Fruit fly (Drosophila melanogaster) whole organism, embryonic: ENCODE measurements around the gene Lgr3.

Source experiments
- Adf1 ChIP-seq: fragments of 200-800 bp; sonication (Bioruptor generic); IDR thresholded peaks from 2 replicates; pipeline ENCODE4 v1.3.6; 2022; ENCODE audit warnings: missing biosample characterization, missing genetic modification characterization
- BEAF-32 ChIP-seq: fragments of 200-800 bp; sonication (Bioruptor generic); optimal IDR thresholded peaks from 3 replicates; lab custom pipeline; 2017; ENCODE audit warnings: missing biosample characterization, missing genetic modification characterization, mild to moderate bottlenecking, moderate library complexity, missing genetic modification reagents
- CG13123 ChIP-seq: fragments of 200-800 bp; sonication (Bioruptor generic); optimal IDR thresholded peaks from 2 replicates; lab custom pipeline; 2016; ENCODE audit warnings: missing biosample characterization, missing genetic modification characterization
- CG15073 ChIP-seq: fragments of 200-800 bp; sonication (Bioruptor generic); optimal IDR thresholded peaks from 2 replicates; lab custom pipeline; 2016; ENCODE audit warnings: missing biosample characterization, missing genetic modification characterization
- CG15601 ChIP-seq: fragments of 200-800 bp; sonication (Bioruptor generic); optimal IDR thresholded peaks from 3 replicates; lab custom pipeline; 2019; ENCODE audit warnings: missing biosample characterization, mild to moderate bottlenecking, missing genetic modification characterization, moderate library complexity
- CG1603 ChIP-seq: fragments of 200-800 bp; sonication (Bioruptor generic); optimal IDR thresholded peaks from 2 replicates; lab custom pipeline; 2019; ENCODE audit warnings: missing biosample characterization, mild to moderate bottlenecking, missing genetic modification characterization, moderate library complexity
- CG1647 ChIP-seq: fragments of 200-800 bp; sonication (Bioruptor generic); optimal IDR thresholded peaks from 3 replicates; lab custom pipeline; 2016; ENCODE audit warnings: missing biosample characterization, missing genetic modification characterization
- CG16779 ChIP-seq: fragments of 200-800 bp; sonication (Bioruptor generic); IDR thresholded peaks from 2 replicates; pipeline ENCODE4 v1.3.6; 2022; ENCODE audit warnings: missing biosample characterization, missing genetic modification characterization
- CG17186 ChIP-seq: fragments of 200-800 bp; sonication (Bioruptor generic); optimal IDR thresholded peaks from 3 replicates; lab custom pipeline; 2017; ENCODE audit warnings: missing biosample characterization, missing genetic modification reagents, missing genetic modification characterization
- CG18011 ChIP-seq: fragments of 200-800 bp; sonication (Bioruptor generic); optimal IDR thresholded peaks from 2 replicates; lab custom pipeline; 2017; ENCODE audit warnings: missing biosample characterization, missing genetic modification characterization, mild to moderate bottlenecking, moderate library complexity, missing genotype
- CG2202 ChIP-seq: fragments of 200-800 bp; sonication (Bioruptor generic); optimal IDR thresholded peaks from 2 replicates; lab custom pipeline; 2018; ENCODE audit warnings: missing biosample characterization, mild to moderate bottlenecking, missing genetic modification characterization
- CG2678 ChIP-seq: fragments of 200-800 bp; sonication (Bioruptor generic); optimal IDR thresholded peaks from 3 replicates; lab custom pipeline; 2019; ENCODE audit warnings: missing biosample characterization, mild to moderate bottlenecking, missing genetic modification characterization, moderate library complexity
- CG30020 ChIP-seq: fragments of 200-800 bp; optimal IDR thresholded peaks from 2 replicates; lab custom pipeline; 2019; ENCODE audit warnings: missing biosample characterization, mild to moderate bottlenecking, missing genetic modification characterization, moderate library complexity
- CG4707 ChIP-seq: fragments of 200-800 bp; sonication (Bioruptor generic); optimal IDR thresholded peaks from 2 replicates; lab custom pipeline; 2018; ENCODE audit warnings: missing biosample characterization, mild to moderate bottlenecking, missing genetic modification characterization, moderate library complexity
- CG6689 ChIP-seq: fragments of 200-800 bp; sonication (Bioruptor generic); IDR thresholded peaks from 2 replicates; pipeline ENCODE4 v1.3.6; 2022; ENCODE audit warnings: missing biosample characterization, missing genetic modification characterization
- CG8281 ChIP-seq: fragments of 200-800 bp; sonication (Bioruptor generic); optimal IDR thresholded peaks from 2 replicates; lab custom pipeline; 2018; ENCODE audit warnings: missing biosample characterization, mild to moderate bottlenecking, missing genetic modification characterization, moderate library complexity
- CG8765 ChIP-seq: fragments of 200-800 bp; sonication (Bioruptor generic); IDR thresholded peaks from 2 replicates; pipeline ENCODE4 v1.3.6; 2022; ENCODE audit warnings: missing biosample characterization, missing genetic modification characterization
- CHES-1-like ChIP-seq: fragments of 200-800 bp; sonication (Bioruptor generic); optimal IDR thresholded peaks from 2 replicates; lab custom pipeline; 2016; ENCODE audit warnings: missing biosample characterization, missing genetic modification characterization
- Chrac-16 ChIP-seq: fragments of 200-800 bp; sonication (Bioruptor generic); optimal IDR thresholded peaks from 3 replicates; lab custom pipeline; 2016; ENCODE audit warnings: missing biosample characterization, missing genetic modification characterization
- D19B ChIP-seq: fragments of 200-800 bp; sonication (Bioruptor generic); optimal IDR thresholded peaks from 2 replicates; lab custom pipeline; 2017; ENCODE audit warnings: missing biosample characterization, mild to moderate bottlenecking, missing genetic modification characterization
- Dref ChIP-seq: fragments of 200-800 bp; sonication (Bioruptor generic); IDR thresholded peaks from 2 replicates; pipeline ENCODE4 v1.3.6; 2022; ENCODE audit warnings: missing biosample characterization, missing genetic modification characterization
- Eip74EF ChIP-seq, 2 experiments: fragments of 200-800 bp in 1 of 2; fragments of >200 bp in 1 of 2; sonication (Bioruptor generic) in 1 of 2; optimal IDR thresholded peaks; 2 replicates each; lab custom pipeline; 2017 to 2019; ENCODE audit warnings: missing biosample characterization in 2 of 2, missing genetic modification characterization in 2 of 2, mild to moderate bottlenecking in 1 of 2, moderate library complexity in 1 of 2
- Ets65A ChIP-seq: fragments of 200-800 bp; sonication (Bioruptor generic); peaks from one replicate; lab custom pipeline; 2016; ENCODE audit warnings: missing biosample characterization, missing genetic modification characterization
- HLH54F ChIP-seq: fragments of 200-800 bp; sonication (Bioruptor generic); optimal IDR thresholded peaks from 3 replicates; lab custom pipeline; 2016; ENCODE audit warnings: missing biosample characterization, missing genetic modification characterization
- HmgD ChIP-seq: fragments of 200-800 bp; sonication (Bioruptor generic); optimal IDR thresholded peaks from 3 replicates; lab custom pipeline; 2016; ENCODE audit warnings: missing biosample characterization, missing genetic modification characterization
- Hsf ChIP-seq: fragments of 200-800 bp; sonication (Bioruptor generic); optimal IDR thresholded peaks from 3 replicates; lab custom pipeline; 2016; ENCODE audit warnings: missing biosample characterization, missing genetic modification characterization
- Lhr ChIP-seq: fragments of 200-800 bp; sonication (Bioruptor generic); optimal IDR thresholded peaks from 3 replicates; lab custom pipeline; 2017; ENCODE audit warnings: mild to moderate bottlenecking, missing biosample characterization, missing genetic modification reagents, missing genetic modification characterization
- NC2α ChIP-seq: fragments of 200-800 bp; sonication (Bioruptor generic); optimal IDR thresholded peaks from 2 replicates; lab custom pipeline; 2016; ENCODE audit warnings: missing biosample characterization, missing genetic modification characterization
- NFAT ChIP-seq: fragments of 200-800 bp; sonication (Bioruptor generic); IDR thresholded peaks from 2 replicates; pipeline ENCODE4 v1.3.6; 2022; ENCODE audit warnings: missing biosample characterization, missing genetic modification characterization
- ac ChIP-seq: fragments of 200-800 bp; sonication (Bioruptor generic); optimal IDR thresholded peaks from 3 replicates; lab custom pipeline; 2017; ENCODE audit warnings: missing biosample characterization, mild to moderate bottlenecking, missing genetic modification characterization
- ara ChIP-seq: fragments of 200-800 bp; sonication (Bioruptor generic); IDR thresholded peaks from 2 replicates; pipeline ENCODE4 v1.3.6; 2022; ENCODE audit warnings: missing biosample characterization, missing genetic modification characterization
- ci ChIP-seq: fragments of 200-800 bp; sonication (Bioruptor generic); IDR thresholded peaks from 3 replicates; pipeline ENCODE4 v1.3.6; 2022; ENCODE audit warnings: missing biosample characterization, missing genetic modification characterization
- danr ChIP-seq: fragments of 200-800 bp; sonication (Bioruptor generic); IDR thresholded peaks from 2 replicates; pipeline ENCODE4 v1.3.6; 2022; ENCODE audit warnings: missing biosample characterization, missing genetic modification characterization
- eve ChIP-seq, 2 experiments: fragments of >200 bp; optimal IDR thresholded peaks; 2 replicates each; lab custom pipeline; 2017; ENCODE audit warnings: missing biosample characterization in 2 of 2, missing genetic modification characterization in 2 of 2
- fd3F ChIP-seq: fragments of 200-800 bp; sonication (Bioruptor generic); optimal IDR thresholded peaks from 2 replicates; lab custom pipeline; 2018; ENCODE audit warnings: missing biosample characterization, mild to moderate bottlenecking, missing genetic modification characterization, moderate library complexity
- hb ChIP-seq: fragments of 200-800 bp; sonication (Bioruptor generic); IDR thresholded peaks from 3 replicates; pipeline ENCODE4 v1.3.6; 2022; ENCODE audit warnings: missing biosample characterization, missing genetic modification characterization; ENCODE audit not compliant: partially characterized antibody
- hbn ChIP-seq: fragments of 200-800 bp; sonication (Bioruptor generic); IDR thresholded peaks from 2 replicates; pipeline ENCODE4 v1.3.6; 2022; ENCODE audit warnings: missing biosample characterization, missing genetic modification characterization; ENCODE audit not compliant: partially characterized antibody
- klu ChIP-seq: fragments of 200-800 bp; sonication (Bioruptor generic); IDR thresholded peaks from 2 replicates; pipeline ENCODE4 v1.3.6; 2022; ENCODE audit warnings: missing biosample characterization, missing genetic modification characterization
- mam ChIP-seq: fragments of 200-800 bp; sonication (Bioruptor generic); optimal IDR thresholded peaks from 3 replicates; lab custom pipeline; 2016; ENCODE audit warnings: missing biosample characterization, missing genetic modification characterization
- pan ChIP-seq, 4 experiments: fragments of >200 bp in 3 of 4; fragments of 200-800 bp in 1 of 4; sonication (Bioruptor generic) in 1 of 4; optimal IDR thresholded peaks in 3 of 4; IDR thresholded peaks in 1 of 4; 2 replicates each; pipeline versions ENCODE4 v1.3.6 to Lab custom; 2017 to 2022; ENCODE audit warnings: missing biosample characterization in 2 of 4, missing genetic modification characterization in 2 of 4, mixed read lengths in 1 of 4
- pnt ChIP-seq: fragments of 200-800 bp; sonication (Bioruptor generic); optimal IDR thresholded peaks from 3 replicates; lab custom pipeline; 2016; ENCODE audit warnings: missing biosample characterization, missing genetic modification characterization
- sd ChIP-seq: fragments of 200-800 bp; sonication (Bioruptor generic); optimal IDR thresholded peaks from 3 replicates; lab custom pipeline; 2018; ENCODE audit warnings: missing biosample characterization, mild to moderate bottlenecking, missing genetic modification characterization, moderate library complexity
- sim ChIP-seq: fragments of 200-800 bp; sonication (Bioruptor generic); IDR thresholded peaks from 2 replicates; pipeline ENCODE4 v1.3.6; 2022; ENCODE audit warnings: missing biosample characterization, missing genetic modification characterization
- sima ChIP-seq: fragments of 200-800 bp; sonication (Bioruptor generic); optimal IDR thresholded peaks from 2 replicates; lab custom pipeline; 2016; ENCODE audit warnings: missing biosample characterization, missing genetic modification characterization
- sr ChIP-seq: fragments of 200-800 bp; sonication (Bioruptor generic); IDR thresholded peaks from 3 replicates; pipeline ENCODE4 v1.3.6; 2022; ENCODE audit warnings: missing biosample characterization, missing genetic modification characterization
- unpg ChIP-seq: fragments of 200-800 bp; sonication (Bioruptor generic); optimal IDR thresholded peaks from 3 replicates; lab custom pipeline; 2018; ENCODE audit warnings: missing biosample characterization, mild to moderate bottlenecking, missing genetic modification characterization, moderate library complexity
- zen ChIP-seq: fragments of 200-800 bp; sonication (Bioruptor generic); optimal IDR thresholded peaks from 3 replicates; lab custom pipeline; 2018; ENCODE audit warnings: missing biosample characterization, mild to moderate bottlenecking, missing genetic modification characterization, moderate library complexity
- zen2 ChIP-seq: fragments of 200-800 bp; sonication (Bioruptor generic); IDR thresholded peaks from 3 replicates; pipeline ENCODE4 v1.3.6; 2022; ENCODE audit warnings: missing biosample characterization, missing genetic modification characterization; ENCODE audit not compliant: partially characterized antibody
- zf30C ChIP-seq: fragments of 200-800 bp; sonication (Bioruptor generic); optimal IDR thresholded peaks from 3 replicates; lab custom pipeline; 2018; ENCODE audit warnings: missing biosample characterization, mild to moderate bottlenecking, missing genetic modification characterization

Gene Lgr3

DNA sequence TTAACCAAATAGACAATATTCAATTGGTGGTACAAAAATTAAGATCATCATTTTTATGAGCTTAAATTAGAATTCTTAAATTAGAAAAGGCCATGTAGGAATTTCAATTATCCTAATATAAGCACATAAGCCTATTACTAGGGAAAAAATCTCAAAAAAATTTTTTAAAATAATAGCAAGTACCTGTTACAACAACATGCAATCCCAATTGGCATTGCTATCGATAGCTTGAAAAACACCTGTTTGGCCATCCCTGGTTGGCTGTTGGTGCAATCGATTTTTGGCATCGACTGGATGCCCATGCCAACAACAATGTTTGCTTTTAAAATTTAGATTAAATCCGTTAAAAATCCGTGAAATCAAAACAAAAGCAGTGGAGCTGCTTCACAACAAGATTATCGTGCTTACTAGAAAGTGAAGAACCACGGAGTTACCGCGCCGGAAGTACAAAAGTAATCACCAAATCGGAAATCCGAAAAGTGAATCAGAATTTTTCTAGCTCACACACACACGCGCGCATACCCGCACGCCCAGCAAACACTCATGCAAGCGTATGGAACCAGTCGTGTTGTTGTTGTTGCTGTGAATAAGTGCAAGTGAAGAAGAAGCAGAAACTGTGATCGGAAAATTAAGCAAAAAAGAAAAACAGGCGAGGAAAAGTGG lies 3.9 kb upstream of the Lgr3 start, which contains the start of gene RASSF8 (continued):
- TF ChIP-seq CG15073 (GFP tag; lab: Kevin White, UChicago) (peak; percentile 6), BEAF-32 (GFP tag; lab: Kevin White, UChicago) (peak; percentile 77), Eip74EF (GFP tag; optimal IDR thresholded peaks at IDR 0.05; lab: Kevin White, UChicago) (no peak), CG6689 (GFP tag; lab: Robert Waterston, UW) (peak; percentile 49), zen (no peak), ac (GFP tag; lab: Kevin White, UChicago) (no peak), CG15601 (no peak), CG17186 (GFP tag; lab: Kevin White, UChicago) (no peak), CG1603 (peak; percentile 11), CG18011 (GFP tag; lab: Kevin White, UChicago) (no peak), Lhr (no peak), Ets65A (peak; percentile 90), Hsf (GFP tag; lab: Kevin White, UChicago) (peak; percentile 16), CG13123 (GFP tag; lab: Kevin White, UChicago) (no peak), CG16779 (GFP tag; lab: Robert Waterston, UW) (no peak), zf30C (GFP tag; lab: Kevin White, UChicago) (no peak), Adf1 (GFP tag; lab: Robert Waterston, UW) (no peak), CG30020 (tag; lab: Kevin White, UChicago) (no peak), danr (no peak), eve (GFP tag; optimal IDR thresholded peaks at IDR 0.05; lab: Kevin White, UChicago) (no peak), CHES-1-like (GFP tag; lab: Kevin White, UChicago) (peak; percentile 21), CG8765 (GFP tag; lab: Robert Waterston, UW) (no peak), hb (GFP tag; lab: Robert Waterston, UW) (peak; percentile 65; the same call in 2 of the 3 replicates), ara (GFP tag; lab: Robert Waterston, UW) (no peak), CG2678 (peak; percentile 22), hbn (GFP tag; lab: Robert Waterston, UW) (peak; percentile 48; the same call in 1 of the 2 replicates), Dref (peak; percentile 94), CG8281 (no peak), CG1647 (GFP tag; lab: Kevin White, UChicago) (peak; percentile 4), ci (GFP tag; lab: Robert Waterston, UW) (0 out of 3 replicates have a peak, but pooled peaks have one; percentile 7), zen2 (GFP tag; lab: Robert Waterston, UW) (peak; percentile 7; the same call in 1 of the 3 replicates), klu (GFP tag; lab: Robert Waterston, UW) (no peak), Chrac-16 (GFP tag; lab: Kevin White, UChicago) (no peak), CG2202 (tag; lab: Kevin White, UChicago) (no peak), D19B (no peak), pnt (GFP tag; lab: Kevin White, UChicago) (no peak), mam (peak; percentile 41), NFAT (GFP tag; lab: Robert Waterston, UW) (peak; percentile 74), sr (GFP tag; lab: Robert Waterston, UW) (no peak), pan (optimal IDR thresholded peaks at IDR 0.05; lab: Kevin White, UChicago) (no peak), pan (GFP tag; optimal IDR thresholded peaks at IDR 0.05 in 1 of 2, IDR thresholded peaks at IDR 0.05 in 1 of 2) (no peak), HLH54F (GFP tag; lab: Kevin White, UChicago) (peak; percentile 60), sima (GFP tag; lab: Kevin White, UChicago) (no peak), sd (tag; lab: Kevin White, UChicago) (peak; percentile 58), NC2α (GFP tag; lab: Kevin White, UChicago) (no peak), fd3F (GFP tag; lab: Kevin White, UChicago) (no peak), HmgD (GFP tag; lab: Kevin White, UChicago) (no peak), sim (no peak), CG4707 (GFP tag; lab: Kevin White, UChicago) (no peak), unpg (GFP tag; lab: Kevin White, UChicago) (no peak)
